Fruit fly (Drosophila melanogaster): ENCODE measurements around the gene Gr94a.

The Gr94a gene

DNA sequence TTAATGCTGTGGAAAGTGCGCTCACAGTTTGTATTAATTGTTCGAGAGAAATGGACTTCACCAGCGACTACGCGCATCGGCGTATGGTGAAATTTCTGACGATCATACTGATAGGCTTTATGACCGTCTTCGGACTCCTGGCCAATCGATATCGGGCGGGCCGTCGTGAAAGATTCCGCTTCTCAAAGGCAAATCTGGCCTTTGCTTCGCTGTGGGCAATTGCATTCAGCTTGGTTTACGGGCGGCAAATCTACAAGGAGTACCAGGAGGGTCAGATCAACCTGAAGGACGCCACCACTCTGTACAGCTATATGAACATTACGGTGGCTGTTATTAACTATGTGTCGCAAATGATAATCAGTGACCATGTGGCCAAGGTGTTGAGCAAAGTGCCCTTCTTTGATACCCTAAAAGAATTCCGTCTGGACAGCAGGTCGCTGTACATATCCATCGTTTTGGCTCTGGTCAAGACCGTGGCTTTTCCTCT is at the start of gene Gr94a:
TSS of gene Gr94a (plus strand) at position 51 of the 487 bp plus-strand sequence.
- TF ChIP-seq CG17801 (GFP tag; optimal IDR thresholded peaks at IDR 0.05; ENCODE audit: partially characterized antibody) = no peak

dm6 chr3R:23004161-23004560 is 47.3 kb upstream of the Gr94a start:
- TF ChIP-seq CG17801 (GFP tag; optimal IDR thresholded peaks at IDR 0.05; ENCODE audit: partially characterized antibody) = no peak

- TF ChIP-seq CG17801 (GFP tag; optimal IDR thresholded peaks at IDR 0.05; ENCODE audit: partially characterized antibody) = no peak
Measured at dm6 chr3R:23009480-23010115, 41.9 kb upstream of the Gr94a start.

dm6 chr3R:23010406-23010805 is 41.1 kb upstream of the Gr94a start, which contains the start of gene CG34375:
TSS of gene CG34375 (minus strand) at chr3R:23010562.
- TF ChIP-seq CG17801 (GFP tag; optimal IDR thresholded peaks at IDR 0.05; ENCODE audit: partially characterized antibody) = no peak

DNA sequence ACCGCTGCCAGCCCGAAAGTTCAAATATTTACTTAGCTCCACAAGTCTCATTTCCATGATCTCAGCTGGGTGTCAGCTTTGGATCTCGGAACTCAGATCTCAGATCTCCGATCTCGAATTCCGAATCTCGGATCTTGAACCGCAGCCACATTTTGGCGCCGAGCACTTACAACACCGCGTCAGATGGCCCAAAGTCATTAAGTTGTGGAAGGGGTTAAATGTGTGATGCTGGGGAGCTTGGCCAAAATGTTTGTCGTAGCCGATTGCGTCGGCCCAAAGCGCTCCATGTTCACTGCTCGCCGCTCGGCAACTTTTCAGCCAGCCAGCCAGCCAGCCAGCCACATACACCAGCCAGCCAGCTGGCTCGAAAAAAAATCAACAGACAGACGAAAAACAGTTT is 39.5 kb upstream of the Gr94a start, which contains the start of gene CG6688:
TSS of gene CG6688 (plus strand) at position 396 of the 400 bp plus-strand sequence.
- TF ChIP-seq CG17801 (GFP tag; optimal IDR thresholded peaks at IDR 0.05; ENCODE audit: partially characterized antibody) = no peak

DNA sequence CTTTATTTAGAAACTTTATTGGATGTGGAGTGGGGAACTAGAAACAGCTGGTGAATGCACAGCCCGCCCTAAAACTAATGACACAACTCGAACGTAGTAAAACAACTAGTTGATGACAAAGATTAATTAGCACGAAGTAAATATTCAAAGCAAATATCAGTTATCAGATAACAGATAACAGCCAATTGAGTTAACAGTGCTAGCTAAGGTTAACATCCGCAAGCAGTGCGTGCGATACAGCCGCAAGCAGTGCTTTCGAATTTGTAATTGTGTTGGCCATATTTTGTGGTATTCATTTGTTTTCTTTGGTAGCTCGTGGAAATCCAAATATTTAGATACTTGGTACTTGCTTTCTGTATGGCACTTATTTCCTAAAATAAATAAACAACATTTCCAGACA is 38.0 kb upstream of the Gr94a start:
- no peak for TF ChIP-seq CG17801 (GFP tag; optimal IDR thresholded peaks at IDR 0.05; ENCODE audit: partially characterized antibody)

- TF ChIP-seq CG17801 (GFP tag; optimal IDR thresholded peaks at IDR 0.05; ENCODE audit: partially characterized antibody) = no peak
Measured at dm6 chr3R:23026652-23027427, 24.6 kb upstream of the Gr94a start, which contains the start of gene lmd. TSS of gene lmd (minus strand) at chr3R:23026713.

DNA sequence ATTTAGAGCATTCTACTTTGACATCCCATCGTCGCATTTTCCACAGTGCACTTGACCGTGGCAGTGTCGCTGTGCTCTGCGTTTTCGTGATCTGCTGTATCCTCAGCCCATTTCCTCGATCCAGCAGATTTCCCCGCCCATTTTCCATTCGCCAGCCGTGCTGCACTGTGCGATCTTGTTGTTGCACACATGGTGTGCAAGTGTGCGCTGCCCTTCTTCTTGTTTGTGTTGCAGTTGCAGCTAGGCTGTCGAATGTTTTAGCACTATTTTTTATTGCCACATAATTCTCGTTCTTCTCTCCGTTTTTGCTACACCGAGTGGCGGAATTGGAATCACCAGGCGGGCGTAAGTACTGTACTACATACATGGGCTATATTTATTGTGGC is 24.1 kb upstream of the Gr94a start:
- no peak for TF ChIP-seq CG17801 (GFP tag; optimal IDR thresholded peaks at IDR 0.05; ENCODE audit: partially characterized antibody)

DNA sequence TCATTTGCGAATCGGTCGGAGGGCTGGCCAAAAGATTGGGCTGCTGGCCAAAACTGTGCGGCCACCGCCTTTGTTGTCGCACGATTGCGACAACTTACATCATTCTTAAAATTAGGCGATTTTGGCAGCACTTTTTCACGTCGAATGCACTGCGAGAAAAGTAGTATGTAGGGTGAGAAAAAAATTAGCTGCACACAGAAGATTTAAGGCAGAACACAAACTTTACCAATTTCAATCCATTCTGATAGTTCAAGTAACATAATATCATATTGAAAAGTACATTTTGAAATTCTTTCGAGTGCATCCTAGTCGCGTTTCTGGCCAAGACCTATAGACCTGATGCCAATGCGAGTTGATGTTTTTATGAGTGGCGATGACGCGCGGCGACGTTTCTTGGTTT is 23.0 kb upstream of the Gr94a start:
- no peak for TF ChIP-seq CG17801 (GFP tag; optimal IDR thresholded peaks at IDR 0.05; ENCODE audit: partially characterized antibody)

dm6 chr3R:23030900-23031299 is 20.6 kb upstream of the Gr94a start:
- no peak for TF ChIP-seq CG17801 (GFP tag; optimal IDR thresholded peaks at IDR 0.05; ENCODE audit: partially characterized antibody)

dm6 chr3R:23035463-23035862 is 16.0 kb upstream of the Gr94a start, which contains the start of gene CG13833:
TSS of gene CG13833 (minus strand) at chr3R:23035563.
- TF ChIP-seq CG17801 (GFP tag; optimal IDR thresholded peaks at IDR 0.05; ENCODE audit: partially characterized antibody) = no peak

dm6 chr3R:23036321-23036720 is 15.2 kb upstream of the Gr94a start:
- no peak for TF ChIP-seq CG17801 (GFP tag; optimal IDR thresholded peaks at IDR 0.05; ENCODE audit: partially characterized antibody)

- TF ChIP-seq CG17801 (GFP tag; optimal IDR thresholded peaks at IDR 0.05; ENCODE audit: partially characterized antibody) = no peak
Measured at dm6 chr3R:23038062-23038461, 13.4 kb upstream of the Gr94a start.

DNA sequence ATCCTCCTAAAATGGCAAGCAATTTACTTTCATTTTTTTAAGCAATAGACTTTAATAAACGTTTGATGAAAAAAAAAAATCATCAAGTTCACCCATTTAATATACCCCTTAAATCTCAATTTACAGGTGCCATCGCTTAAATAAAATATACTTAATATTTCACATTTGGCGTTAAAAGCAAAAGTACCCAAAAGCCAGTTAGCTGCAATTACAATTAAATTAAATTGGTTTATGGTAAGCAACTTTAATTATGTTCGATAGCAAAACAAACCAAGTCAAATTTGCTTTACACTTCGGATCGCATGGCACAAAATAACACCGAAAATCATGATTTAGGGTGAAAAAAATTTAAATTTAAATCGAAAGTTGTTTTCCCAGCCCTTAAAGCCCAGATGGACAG is 9.5 kb upstream of the Gr94a start, which contains the start of gene CG13838:
TSS of gene CG13838 (plus strand) at position 301 of the 400 bp plus-strand sequence.
- no peak for TF ChIP-seq CG17801 (GFP tag; optimal IDR thresholded peaks at IDR 0.05; ENCODE audit: partially characterized antibody)

DNA sequence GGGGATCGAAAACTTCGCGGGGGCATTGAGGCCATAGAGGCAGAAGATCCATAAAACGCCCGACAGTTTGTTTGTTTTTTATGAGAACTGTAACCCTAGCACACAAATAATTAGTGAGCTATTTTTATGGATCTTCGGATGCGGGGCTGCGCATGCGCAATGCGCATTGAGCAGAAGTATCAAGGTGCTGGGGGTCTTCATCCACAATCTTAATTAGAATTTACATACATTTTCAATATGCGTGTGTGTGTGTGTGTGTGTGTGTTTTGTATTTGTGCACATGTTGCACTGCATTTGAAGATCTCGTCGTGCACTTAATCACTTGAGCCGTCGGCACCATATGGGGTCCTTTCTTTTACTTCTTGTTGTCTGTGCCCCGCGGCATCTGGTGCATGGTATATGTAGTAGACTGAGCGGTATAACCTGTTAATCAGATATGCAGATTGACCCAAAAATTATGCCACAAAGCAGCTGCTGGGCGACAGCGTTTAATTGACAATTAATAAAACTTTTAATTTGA is 8.7 kb upstream of the Gr94a start:
- no peak for TF ChIP-seq CG17801 (GFP tag; optimal IDR thresholded peaks at IDR 0.05; ENCODE audit: partially characterized antibody)

dm6 chr3R:23043690-23044089 is 7.8 kb upstream of the Gr94a start, which contains the start of gene CG13837:
TSS of gene CG13837 (plus strand) at chr3R:23043990.
- no peak for TF ChIP-seq CG17801 (GFP tag; optimal IDR thresholded peaks at IDR 0.05; ENCODE audit: partially characterized antibody)
